Worm (Caenorhabditis elegans): ENCODE measurements around the gene Y73B3A.8.

ce11 chrX:117080-117479 lies 24.0 kb downstream of the Y73B3A.8 start, which contains the start of gene fbxa-222:
- TF ChIP-seq hmbx-1 (tag; optimal IDR thresholded peaks at IDR 0.05) (no peak), pes-1 (GFP tag; IDR thresholded peaks at IDR 0.05) (no peak), F13C5.2 (tag; optimal IDR thresholded peaks at IDR 0.05) (no peak), scrt-1 (GFP tag; IDR thresholded peaks at IDR 0.05) (no peak)
